Worm (Caenorhabditis elegans) whole organism, young adult: ENCODE results near the gene sre-2.
A peak's percentile ranks its signal among the peaks of the same experiment; 100 is the strongest.

Experiments
- B0261.1 ChIP-seq: sonication (generic microtip); optimal IDR thresholded peaks from 2 replicates; lab custom pipeline; 2016; ENCODE audit warnings: mild to moderate bottlenecking, missing genetic modification characterization, moderate library complexity, missing compliant biosample characterization
- F33H1.4 ChIP-seq: fragments of 200-800 bp; sonication (Bioruptor generic); IDR thresholded peaks from 2 replicates; pipeline ENCODE4 v1.3.6; 2022; ENCODE audit warnings: missing genetic modification reagents, missing genetic modification characterization, missing compliant biosample characterization
- F39B2.1 ChIP-seq: fragments of 200-800 bp; sonication (Bioruptor generic); IDR thresholded peaks from 2 replicates; pipeline ENCODE4 v1.3.6; 2022; ENCODE audit warnings: missing genetic modification reagents, missing genetic modification characterization, missing compliant biosample characterization
- F49E8.2 ChIP-seq: sonication (generic microtip); optimal IDR thresholded peaks from 3 replicates; lab custom pipeline; 2017; ENCODE audit warnings: missing genetic modification characterization, mild to moderate bottlenecking, missing compliant biosample characterization, antibody characterized with exemption, moderate library complexity; ENCODE audit not compliant: insufficient read depth
- F52B5.7 ChIP-seq: sonication (generic microtip); optimal IDR thresholded peaks from 2 replicates; lab custom pipeline; 2016; ENCODE audit warnings: mild to moderate bottlenecking, missing genetic modification characterization, missing compliant biosample characterization
- F57A8.1 ChIP-seq: fragments of 200-800 bp; sonication (Bioruptor generic); optimal IDR thresholded peaks from 2 replicates; lab custom pipeline; 2018; ENCODE audit warnings: mild to moderate bottlenecking, missing genetic modification characterization, moderate library complexity, missing compliant biosample characterization
- K12H6.12 ChIP-seq: fragments of 200-800 bp; sonication (Bioruptor generic); optimal IDR thresholded peaks from 2 replicates; lab custom pipeline; 2018; ENCODE audit warnings: mild to moderate bottlenecking, missing genetic modification characterization, missing compliant biosample characterization
- Y53G8AR.9 ChIP-seq: fragments of 200-800 bp; sonication (Bioruptor generic); conservative IDR thresholded peaks from 2 replicates; pipeline ENCODE4 v1.3.6; 2022; ENCODE audit warnings: missing genetic modification reagents, missing genetic modification characterization, missing compliant biosample characterization
- Y79H2A.3 ChIP-seq: fragments of 200-800 bp; sonication (Bioruptor generic); conservative IDR thresholded peaks from 2 replicates; pipeline ENCODE4 v1.3.6; 2022; ENCODE audit warnings: missing genetic modification reagents, missing genetic modification characterization, missing compliant biosample characterization
- ZK185.1 ChIP-seq: sonication (generic microtip); optimal IDR thresholded peaks from 2 replicates; lab custom pipeline; 2016; ENCODE audit warnings: mild to moderate bottlenecking, missing genetic modification characterization, missing compliant biosample characterization; ENCODE audit not compliant: poor library complexity, severe bottlenecking
- akir-1 ChIP-seq: fragments of 200-800 bp; sonication (Bioruptor generic); optimal IDR thresholded peaks from 2 replicates; lab custom pipeline; 2018; ENCODE audit warnings: mild to moderate bottlenecking, missing genetic modification characterization, moderate library complexity, missing compliant biosample characterization
- atf-7 ChIP-seq: sonication (generic microtip); optimal IDR thresholded peaks from 2 replicates; lab custom pipeline; 2017; ENCODE audit warnings: mild to moderate bottlenecking, missing genetic modification characterization, missing compliant biosample characterization
- athp-1 ChIP-seq: sonication (generic microtip); optimal IDR thresholded peaks from 2 replicates; lab custom pipeline; 2017; ENCODE audit warnings: mild to moderate bottlenecking, missing genetic modification characterization, missing compliant biosample characterization
- attf-6 ChIP-seq: fragments of 200-800 bp; sonication (Bioruptor generic); IDR thresholded peaks from 2 replicates; pipeline ENCODE4 v1.3.6; 2022; ENCODE audit warnings: missing genetic modification reagents, missing genetic modification characterization, missing compliant biosample characterization
- ccch-3 ChIP-seq: fragments of 200-800 bp; sonication (Bioruptor generic); optimal IDR thresholded peaks from 2 replicates; lab custom pipeline; 2018; ENCODE audit warnings: mild to moderate bottlenecking, missing genetic modification characterization, missing compliant biosample characterization
- egl-18 ChIP-seq: fragments of 200-800 bp; sonication (Bioruptor generic); IDR thresholded peaks from 2 replicates; pipeline ENCODE4 v1.3.6; 2022; ENCODE audit warnings: missing genetic modification reagents, missing genetic modification characterization, missing compliant biosample characterization
- egrh-3 ChIP-seq: fragments of 200-800 bp; sonication (Bioruptor generic); IDR thresholded peaks from 2 replicates; pipeline ENCODE4 v1.3.6; 2022; ENCODE audit warnings: missing genetic modification reagents, missing genetic modification characterization, missing compliant biosample characterization
- ekl-4 ChIP-seq: fragments of 200-800 bp; sonication (Bioruptor generic); IDR thresholded peaks from 2 replicates; pipeline ENCODE4 v1.3.6; 2022; ENCODE audit warnings: missing genetic modification reagents, missing genetic modification characterization, missing compliant biosample characterization
- ets-4 ChIP-seq: fragments of 200-800 bp; sonication (Bioruptor generic); optimal IDR thresholded peaks from 2 replicates; lab custom pipeline; 2018; ENCODE audit warnings: mild to moderate bottlenecking, missing genetic modification characterization, missing compliant biosample characterization
- fkh-3 ChIP-seq: sonication (generic microtip); optimal IDR thresholded peaks from 2 replicates; lab custom pipeline; 2016; ENCODE audit warnings: mild to moderate bottlenecking, missing genetic modification characterization, missing compliant biosample characterization
- gei-17 ChIP-seq: fragments of 200-800 bp; sonication (Bioruptor generic); optimal IDR thresholded peaks from 2 replicates; lab custom pipeline; 2018; ENCODE audit warnings: mild to moderate bottlenecking, missing genetic modification characterization, missing compliant biosample characterization
- him-1 ChIP-seq: sonication (generic microtip); optimal IDR thresholded peaks from 2 replicates; lab custom pipeline; 2016; ENCODE audit warnings: missing genotype, missing genetic modification reagents, missing genetic modification characterization, missing compliant biosample characterization
- hmg-1.2 ChIP-seq: fragments of 200-800 bp; sonication (Bioruptor generic); IDR thresholded peaks from 2 replicates; pipeline ENCODE4 v1.3.6; 2022; ENCODE audit warnings: missing genetic modification reagents, missing genetic modification characterization, missing compliant biosample characterization
- lag-1 ChIP-seq: fragments of 200-800 bp; sonication (Bioruptor generic); IDR thresholded peaks from 2 replicates; pipeline ENCODE4 v1.3.6; 2022; ENCODE audit warnings: missing genetic modification reagents, missing genetic modification characterization, missing compliant biosample characterization
- let-526 ChIP-seq: fragments of 200-800 bp; sonication (Bioruptor generic); IDR thresholded peaks from 2 replicates; pipeline ENCODE4 v1.3.6; 2022; ENCODE audit warnings: missing genetic modification reagents, missing genetic modification characterization, missing compliant biosample characterization
- lin-35 ChIP-seq, 3 experiments: fragments of 150-350 bp in 2 of 3; sonication (generic microtip) in 1 of 3; optimal IDR thresholded peaks; 2 replicates each; lab custom pipeline; 2014 to 2018; ENCODE audit warnings: missing biosample characterization in 3 of 3, missing genetic modification characterization in 3 of 3, missing genetic modification reagents in 3 of 3
- lsy-27 ChIP-seq: sonication (generic microtip); optimal IDR thresholded peaks from 2 replicates; lab custom pipeline; 2017; ENCODE audit warnings: missing genetic modification characterization, mild to moderate bottlenecking, missing compliant biosample characterization, antibody characterized with exemption, missing genotype, borderline replicate concordance; ENCODE audit not compliant: insufficient read depth
- madf-10 ChIP-seq: sonication (generic microtip); optimal IDR thresholded peaks from 2 replicates; lab custom pipeline; 2016; ENCODE audit warnings: mild to moderate bottlenecking, missing genetic modification characterization, missing compliant biosample characterization
- madf-3 ChIP-seq: fragments of 200-800 bp; sonication (Bioruptor generic); IDR thresholded peaks from 2 replicates; pipeline ENCODE4 v1.3.6; 2022; ENCODE audit warnings: missing genetic modification reagents, missing genetic modification characterization, missing compliant biosample characterization
- madf-6 ChIP-seq: fragments of 200-800 bp; sonication (Bioruptor generic); IDR thresholded peaks from 2 replicates; pipeline ENCODE4 v1.3.6; 2022; ENCODE audit warnings: missing genetic modification reagents, missing genetic modification characterization, missing compliant biosample characterization
- mcd-1 ChIP-seq: fragments of 200-800 bp; sonication (Bioruptor generic); IDR thresholded peaks from 2 replicates; pipeline ENCODE4 v1.3.6; 2022; ENCODE audit warnings: missing genetic modification reagents, missing genetic modification characterization, missing compliant biosample characterization
- nfya-1 ChIP-seq: sonication (generic microtip); optimal IDR thresholded peaks from 2 replicates; lab custom pipeline; 2017; ENCODE audit warnings: antibody characterized with exemption, missing compliant biosample characterization, missing genetic modification characterization, borderline replicate concordance; ENCODE audit not compliant: insufficient read depth
- nfya-2 ChIP-seq: fragments of 200-800 bp; sonication (Bioruptor generic); IDR thresholded peaks from 2 replicates; pipeline ENCODE4 v1.3.6; 2022; ENCODE audit warnings: missing genetic modification reagents, missing genetic modification characterization, missing compliant biosample characterization
- nhr-179 ChIP-seq: sonication (generic microtip); optimal IDR thresholded peaks from 2 replicates; lab custom pipeline; 2016; ENCODE audit warnings: mild to moderate bottlenecking, missing genetic modification characterization, missing compliant biosample characterization
- nhr-80 ChIP-seq: sonication (generic microtip); optimal IDR thresholded peaks from 2 replicates; lab custom pipeline; 2016; ENCODE audit warnings: missing genetic modification characterization, missing compliant biosample characterization
- pbrm-1 ChIP-seq: fragments of 200-800 bp; sonication (Bioruptor generic); IDR thresholded peaks from 2 replicates; pipeline ENCODE4 v1.3.6; 2022; ENCODE audit warnings: missing genetic modification reagents, missing genetic modification characterization, missing compliant biosample characterization
- pha-4 ChIP-seq: fragments of 150-350 bp; sonication (generic microtip); optimal IDR thresholded peaks from 2 replicates; lab custom pipeline; 2014; ENCODE audit warnings: missing biosample characterization, missing genetic modification reagents, missing genetic modification characterization
- rec-8 ChIP-seq, 2 experiments: sonication (generic microtip); optimal IDR thresholded peaks; 2 replicates each; lab custom pipeline; 2016; ENCODE audit warnings: mild to moderate bottlenecking in 2 of 2, missing genetic modification characterization in 2 of 2, missing genetic modification reagents in 2 of 2, missing genotype in 2 of 2, missing biosample characterization in 1 of 2, missing compliant biosample characterization in 1 of 2, moderate library complexity in 1 of 2
- rpc-1 ChIP-seq, 2 experiments: fragments of 150-350 bp in 1 of 2; sonication (generic microtip) in 1 of 2; optimal IDR thresholded peaks; 2 replicates each; lab custom pipeline; 2014 to 2018; ENCODE audit warnings: missing biosample characterization in 1 of 2, missing genetic modification characterization in 1 of 2, missing genetic modification reagents in 1 of 2, missing genotype in 1 of 2
- tlf-1 ChIP-seq: fragments of 200-800 bp; sonication (Bioruptor generic); optimal IDR thresholded peaks from 2 replicates; lab custom pipeline; 2018; ENCODE audit warnings: mild to moderate bottlenecking, missing genetic modification characterization, missing compliant biosample characterization
- unc-130 ChIP-seq: sonication (generic microtip); optimal IDR thresholded peaks from 2 replicates; lab custom pipeline; 2016; ENCODE audit warnings: missing genetic modification reagents, missing genetic modification characterization, missing compliant biosample characterization
- zfh-2 ChIP-seq: fragments of 200-800 bp; sonication (Bioruptor generic); conservative IDR thresholded peaks from 2 replicates; pipeline ENCODE4 v1.3.6; 2022; ENCODE audit warnings: missing genetic modification reagents, missing genetic modification characterization, missing compliant biosample characterization
- ztf-18 ChIP-seq: sonication (generic microtip); optimal IDR thresholded peaks from 2 replicates; lab custom pipeline; 2016; ENCODE audit warnings: missing genotype, mild to moderate bottlenecking, missing genetic modification characterization, missing compliant biosample characterization
- ztf-22 ChIP-seq: fragments of 200-800 bp; sonication (Bioruptor generic); optimal IDR thresholded peaks from 2 replicates; lab custom pipeline; 2018; ENCODE audit warnings: mild to moderate bottlenecking, missing genetic modification characterization, moderate library complexity, missing compliant biosample characterization
- ztf-3 ChIP-seq: fragments of 200-800 bp; sonication (Bioruptor generic); optimal IDR thresholded peaks from 2 replicates; lab custom pipeline; 2018; ENCODE audit warnings: mild to moderate bottlenecking, missing genetic modification characterization, missing compliant biosample characterization
- ztf-6 ChIP-seq: fragments of 200-800 bp; sonication (Bioruptor generic); IDR thresholded peaks from 2 replicates; pipeline ENCODE4 v1.3.6; 2022; ENCODE audit warnings: missing genetic modification reagents, missing genetic modification characterization, missing compliant biosample characterization

Gene sre-2

ce11 chrII:8128273-8129039 lies 26.5 kb upstream of the sre-2 start (continued):
- TF ChIP-seq madf-10 (tag; lab: Kevin White, UChicago) (peak; percentile 6), attf-6 (GFP tag; lab: Robert Waterston, UW) (no peak), ztf-6 (no peak), athp-1 (tag; lab: Kevin White, UChicago) (no peak), nhr-80 (tag; lab: Kevin White, UChicago) (peak; percentile 37), hmg-1.2 (GFP tag; lab: Robert Waterston, UW) (0 out of 2 replicates have a peak, but pooled peaks have one; percentile 10), lag-1 (GFP tag; lab: Robert Waterston, UW) (no peak), rpc-1 (optimal IDR thresholded peaks at IDR 0.05; lab: Kevin White, UChicago) (no peak), rpc-1 (tag; optimal IDR thresholded peaks at IDR 0.05; lab: Kevin White, UChicago) (no peak), fkh-3 (tag; lab: Kevin White, UChicago) (no peak), F33H1.4 (GFP tag; lab: Robert Waterston, UW) (no peak), F52B5.7 (tag; lab: Kevin White, UChicago) (peak; percentile 72), pbrm-1 (no peak), nfya-1 (tag; lab: Kevin White, UChicago) (no peak), madf-6 (GFP tag; lab: Robert Waterston, UW) (no peak), let-526 (GFP tag; lab: Robert Waterston, UW) (peak; percentile 50; the same call in 1 of the 2 replicates), ets-4 (GFP tag; lab: Kevin White, UChicago) (no peak), ZK185.1 (tag; lab: Kevin White, UChicago) (no peak), K12H6.12 (no peak), zfh-2 (GFP tag; lab: Robert Waterston, UW) (peak; percentile 99), ztf-18 (tag; lab: Kevin White, UChicago) (no peak), gei-17 (GFP tag; lab: Kevin White, UChicago) (no peak), Y79H2A.3 (no peak), unc-130 (GFP tag; lab: Kevin White, UChicago) (no peak), pha-4 (no peak), akir-1 (GFP tag; lab: Kevin White, UChicago) (no peak), lsy-27 (no peak), nhr-179 (tag; lab: Kevin White, UChicago) (no peak), F49E8.2 (tag; lab: Kevin White, UChicago) (no peak), atf-7 (no peak), nfya-2 (GFP tag; lab: Robert Waterston, UW) (no peak), Y53G8AR.9 (GFP tag; lab: Robert Waterston, UW) (no peak), ztf-22 (no peak), him-1 (tag; lab: Kevin White, UChicago) (no peak), ccch-3 (GFP tag; lab: Kevin White, UChicago) (no peak), F57A8.1 (GFP tag; lab: Kevin White, UChicago) (no peak), egl-18 (no peak), ztf-3 (GFP tag; lab: Kevin White, UChicago) (no peak), egrh-3 (peak; percentile 90), B0261.1 (tag; lab: Kevin White, UChicago) (no peak), rec-8 (tag; optimal IDR thresholded peaks at IDR 0.05; lab: Kevin White, UChicago) (no peak), mcd-1 (GFP tag; lab: Robert Waterston, UW) (peak; percentile 38; the same call in 1 of the 2 replicates), F39B2.1 (no peak), madf-3 (GFP tag; lab: Robert Waterston, UW) (no peak), lin-35 (GFP tag; optimal IDR thresholded peaks at IDR 0.05; lab: Kevin White, UChicago) (no peak), tlf-1 (no peak), ekl-4 (GFP tag; lab: Robert Waterston, UW) (no peak)
